Fruit fly (Drosophila melanogaster) S2 (cell line): ENCODE results near the gene CG13465.

Source experiments
- CG8478 ChIP-seq: fragments of >200 bp; optimal IDR thresholded peaks from 2 replicates; lab custom pipeline; 2018
- CTCF ChIP-seq, 2 experiments: fragments of >200 bp; optimal IDR thresholded peaks; 2 replicates each; lab custom pipeline; 2018

DNA sequence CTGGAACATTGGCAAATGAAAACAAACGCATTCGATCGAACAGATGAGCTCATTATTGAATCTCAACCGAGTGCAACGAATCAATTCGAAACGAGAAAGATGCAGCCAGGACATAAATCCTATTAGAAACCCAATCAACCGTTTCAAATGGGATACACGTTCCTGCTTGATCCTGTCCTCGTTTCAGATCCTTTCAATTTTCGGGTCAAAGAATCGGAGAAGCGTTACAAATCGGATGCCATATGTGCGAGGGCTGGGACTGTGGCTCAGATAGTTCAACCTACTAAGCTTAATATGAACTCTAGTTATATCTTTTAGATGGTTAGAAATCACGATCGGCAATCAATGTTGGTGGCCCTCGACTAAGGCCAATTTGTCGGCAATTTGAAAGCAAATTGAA, 5.8 kb upstream of the CG13465 start:
- no peak for TF ChIP-seq CG8478 (lab: Kevin White, UChicago)
- no peak for TF ChIP-seq CTCF (optimal IDR thresholded peaks at IDR 0.05; lab: Kevin White, UChicago)
